Worm (Caenorhabditis elegans) whole organism, L2 larva: ENCODE measurements around the gene srz-103.
"Not testable (repeated sequence)": the region's sequence is repeated elsewhere in the genome, so short reads cannot be mapped to it uniquely, and the experiment has no call there.

ENCODE experiments used
- R02D3.7 ChIP-seq: fragments of 150-350 bp; optimal IDR thresholded peaks from 2 replicates; lab custom pipeline; 2014; ENCODE audit warnings: missing biosample characterization, missing genetic modification characterization
- Y55F3AM.14 ChIP-seq: fragments of 200-800 bp; sonication (Bioruptor generic); optimal IDR thresholded peaks from 2 replicates; lab custom pipeline; 2018; ENCODE audit warnings: mild to moderate bottlenecking, missing genetic modification characterization, missing compliant biosample characterization
- ZK546.5 ChIP-seq: sonication (generic microtip); optimal IDR thresholded peaks from 2 replicates; lab custom pipeline; 2017; ENCODE audit warnings: missing biosample characterization, missing genetic modification characterization
- ama-1 ChIP-seq: fragments of 150-350 bp; optimal IDR thresholded peaks from 2 replicates; lab custom pipeline; 2018; ENCODE audit warnings: inconsistent platforms
- ceh-16 ChIP-seq: fragments of 150-350 bp; optimal IDR thresholded peaks from 2 replicates; lab custom pipeline; 2014; ENCODE audit warnings: missing biosample characterization, missing genetic modification characterization
- ceh-82 ChIP-seq: fragments of 150-350 bp; optimal IDR thresholded peaks from 2 replicates; lab custom pipeline; 2014; ENCODE audit warnings: missing biosample characterization, missing genetic modification characterization
- dmd-4 ChIP-seq: sonication (generic microtip); optimal IDR thresholded peaks from 2 replicates; lab custom pipeline; 2017; ENCODE audit warnings: missing biosample characterization, missing genetic modification characterization
- egl-27 ChIP-seq: sonication (generic microtip); optimal IDR thresholded peaks from 3 replicates; lab custom pipeline; 2017; ENCODE audit warnings: missing biosample characterization, missing genetic modification reagents, missing genetic modification characterization
- elt-1 ChIP-seq: fragments of 150-350 bp; optimal IDR thresholded peaks from 2 replicates; lab custom pipeline; 2014; ENCODE audit warnings: missing biosample characterization, missing genetic modification characterization
- fos-1 ChIP-seq: fragments of 150-350 bp; optimal IDR thresholded peaks from 2 replicates; lab custom pipeline; 2014; ENCODE audit warnings: missing biosample characterization, missing genetic modification characterization
- gmeb-1 ChIP-seq: fragments of 150-350 bp; optimal IDR thresholded peaks from 2 replicates; lab custom pipeline; 2014; ENCODE audit warnings: missing biosample characterization, missing genetic modification characterization
- lsy-2 ChIP-seq, 2 experiments: fragments of 150-350 bp in 1 of 2; sonication (generic microtip) in 1 of 2; optimal IDR thresholded peaks; 2 replicates each; lab custom pipeline; 2014 to 2017; ENCODE audit warnings: missing biosample characterization in 2 of 2, missing genetic modification characterization in 2 of 2
- mab-5 ChIP-seq: fragments of 150-350 bp; optimal IDR thresholded peaks from 2 replicates; lab custom pipeline; 2014; ENCODE audit warnings: missing biosample characterization, missing genetic modification characterization
- mdl-1 ChIP-seq, 2 experiments: fragments of 150-350 bp in 1 of 2; sonication (generic microtip) in 1 of 2; optimal IDR thresholded peaks; 2 replicates each; lab custom pipeline; 2017; ENCODE audit warnings: missing biosample characterization in 2 of 2, missing genetic modification characterization in 2 of 2
- nhr-11 ChIP-seq: fragments of 150-350 bp; optimal IDR thresholded peaks from 2 replicates; lab custom pipeline; 2014; ENCODE audit warnings: missing biosample characterization, missing genetic modification characterization
- nhr-12 ChIP-seq: fragments of 150-350 bp; optimal IDR thresholded peaks from 2 replicates; lab custom pipeline; 2014; ENCODE audit warnings: missing biosample characterization, missing genetic modification characterization
- nhr-21 ChIP-seq: fragments of 150-350 bp; optimal IDR thresholded peaks from 2 replicates; lab custom pipeline; 2014; ENCODE audit warnings: missing biosample characterization, missing genetic modification characterization
- nhr-23 ChIP-seq: fragments of 150-350 bp; optimal IDR thresholded peaks from 2 replicates; lab custom pipeline; 2014; ENCODE audit warnings: missing biosample characterization, missing genetic modification reagents, missing genetic modification characterization
- nhr-77 ChIP-seq: fragments of 150-350 bp; optimal IDR thresholded peaks from 2 replicates; lab custom pipeline; 2014; ENCODE audit warnings: missing biosample characterization, missing genetic modification characterization
- peb-1 ChIP-seq: fragments of 150-350 bp; optimal IDR thresholded peaks from 2 replicates; lab custom pipeline; 2014; ENCODE audit warnings: missing biosample characterization, missing genetic modification characterization
- sem-4 ChIP-seq: fragments of 150-350 bp; optimal IDR thresholded peaks from 2 replicates; lab custom pipeline; 2014; ENCODE audit warnings: missing biosample characterization, missing genetic modification reagents, missing genetic modification characterization
- sma-3 ChIP-seq: sonication (generic microtip); optimal IDR thresholded peaks from 2 replicates; lab custom pipeline; 2016; ENCODE audit warnings: missing genetic modification reagents, missing genetic modification characterization, missing compliant biosample characterization
- snpc-4 ChIP-seq: fragments of 150-350 bp; optimal IDR thresholded peaks from 2 replicates; lab custom pipeline; 2014; ENCODE audit warnings: missing biosample characterization, missing genetic modification characterization
- unc-39 ChIP-seq: fragments of 150-350 bp; optimal IDR thresholded peaks from 2 replicates; lab custom pipeline; 2014; ENCODE audit warnings: missing biosample characterization, missing genetic modification characterization
- unc-55 ChIP-seq: fragments of 150-350 bp; sonication (generic microtip); optimal IDR thresholded peaks from 3 replicates; lab custom pipeline; 2014; ENCODE audit warnings: missing biosample characterization, missing genetic modification reagents, missing genetic modification characterization
- ztf-1 ChIP-seq: fragments of 200-800 bp; sonication (Bioruptor generic); conservative IDR thresholded peaks from 2 replicates; pipeline ENCODE4 v1.3.6; 2022; ENCODE audit warnings: missing genetic modification characterization, missing compliant biosample characterization
- ztf-11 ChIP-seq: sonication (generic microtip); optimal IDR thresholded peaks from 2 replicates; lab custom pipeline; 2017; ENCODE audit warnings: missing biosample characterization, missing genetic modification characterization
- ztf-4 ChIP-seq: fragments of 150-350 bp; optimal IDR thresholded peaks from 2 replicates; lab custom pipeline; 2014; ENCODE audit warnings: missing biosample characterization, missing genetic modification characterization

The srz-103 gene

ce11 chrV:16671190-16671589, 7.9 kb downstream of the srz-103 start, which contains the start of gene str-61:
Gene str-61 (minus strand): TSS chrV:16671290.
- TF ChIP-seq ztf-1 (GFP tag; lab: Robert Waterston, UW) (no peak), lsy-2 (tag; optimal IDR thresholded peaks at IDR 0.05; lab: Kevin White, UChicago) (no peak), fos-1 (tag; lab: Kevin White, UChicago) (no peak), ceh-82 (tag; lab: Kevin White, UChicago) (no peak), mab-5 (tag; lab: Kevin White, UChicago) (no peak), ama-1 (lab: Kevin White, UChicago) (no peak), gmeb-1 (tag; lab: Kevin White, UChicago) (no peak), R02D3.7 (no peak), unc-55 (GFP tag; lab: Kevin White, UChicago) (no peak)

ce11 chrV:16668473-16668872, 10.7 kb downstream of the srz-103 start, which contains the start of gene F14F8.9:
Gene F14F8.9 (minus strand): TSS chrV:16668573.
- TF ChIP-seq snpc-4 (no peak), mab-5 (tag; lab: Kevin White, UChicago) (no peak), ztf-4 (tag; lab: Kevin White, UChicago) (no peak), lsy-2 (tag; optimal IDR thresholded peaks at IDR 0.05; lab: Kevin White, UChicago) (no peak), nhr-23 (tag; lab: Kevin White, UChicago) (no peak), ceh-16 (tag; lab: Kevin White, UChicago) (no peak), elt-1 (tag; lab: Kevin White, UChicago) (no peak), ztf-11 (tag; lab: Kevin White, UChicago) (no peak), Y55F3AM.14 (GFP tag; lab: Kevin White, UChicago) (no peak)

- TF ChIP-seq ama-1 (lab: Kevin White, UChicago) (no peak), ceh-16 (tag; lab: Kevin White, UChicago) (no peak), sem-4 (tag; lab: Kevin White, UChicago) (no peak), nhr-12 (tag; lab: Kevin White, UChicago) (no peak), peb-1 (tag; lab: Kevin White, UChicago) (no peak), nhr-23 (tag; lab: Kevin White, UChicago) (no peak), unc-39 (tag; lab: Kevin White, UChicago) (no peak), nhr-11 (tag; lab: Kevin White, UChicago) (no peak), Y55F3AM.14 (GFP tag; lab: Kevin White, UChicago) (no peak), snpc-4 (no peak), dmd-4 (tag; lab: Kevin White, UChicago) (no peak), ZK546.5 (tag; lab: Kevin White, UChicago) (no peak)
Measured at ce11 chrV:16666647-16667046, 12.5 kb downstream of the srz-103 start, which contains the start of gene F14F8.14. Gene F14F8.14 (minus strand): TSS chrV:16666747.

ce11 chrV:16660816-16661215, 18.3 kb downstream of the srz-103 start, which contains the start of gene Y70C5B.2:
Gene Y70C5B.2 (minus strand): TSS chrV:16660916.
- not testable (repeated sequence) for TF ChIP-seq egl-27 (tag; lab: Kevin White, UChicago); fos-1 (tag; lab: Kevin White, UChicago); Y55F3AM.14 (GFP tag; lab: Kevin White, UChicago)

- TF ChIP-seq nhr-21; mdl-1 (tag; optimal IDR thresholded peaks at IDR 0.05; lab: Kevin White, UChicago); snpc-4: not testable (repeated sequence)
- TF ChIP-seq, all 48 proteins: peak for 0; not testable (repeated sequence) for 48
Measured at ce11 chrV:16654242-16654641, 24.9 kb downstream of the srz-103 start, which contains the start of gene W06G6.15. Gene W06G6.15 (plus strand): TSS chrV:16654542.

ce11 chrV:16649200-16649599, 29.9 kb downstream of the srz-103 start, which contains the start of gene W06G6.11:
Gene W06G6.11 (minus strand): TSS chrV:16649300.
- TF ChIP-seq nhr-77 (tag; lab: Kevin White, UChicago); sma-3; ztf-11 (tag; lab: Kevin White, UChicago): not testable (repeated sequence)
